Worm (Caenorhabditis elegans) whole organism, young adult: ENCODE measurements around the gene sas-1.
A peak's percentile ranks its signal among the peaks of the same experiment; 100 is the strongest.

Experiments used
- B0035.1 ChIP-seq: sonication (generic microtip); optimal IDR thresholded peaks from 2 replicates; lab custom pipeline; 2016; ENCODE audit warnings: missing genetic modification characterization, mild to moderate bottlenecking, missing compliant biosample characterization, missing genotype, missing genetic modification reagents
- B0261.1 ChIP-seq: sonication (generic microtip); optimal IDR thresholded peaks from 2 replicates; lab custom pipeline; 2016; ENCODE audit warnings: mild to moderate bottlenecking, missing genetic modification characterization, moderate library complexity, missing compliant biosample characterization
- C17E4.6 ChIP-seq: fragments of 200-800 bp; sonication (Bioruptor generic); IDR thresholded peaks from 2 replicates; pipeline ENCODE4 v1.3.6; 2022; ENCODE audit warnings: missing genetic modification reagents, missing genetic modification characterization, missing compliant biosample characterization
- F37B4.10 ChIP-seq: fragments of 200-800 bp; sonication (Bioruptor generic); IDR thresholded peaks from 2 replicates; pipeline ENCODE4 v1.3.6; 2022; ENCODE audit warnings: missing genetic modification characterization, missing compliant biosample characterization
- F57A8.1 ChIP-seq: fragments of 200-800 bp; sonication (Bioruptor generic); optimal IDR thresholded peaks from 2 replicates; lab custom pipeline; 2018; ENCODE audit warnings: mild to moderate bottlenecking, missing genetic modification characterization, moderate library complexity, missing compliant biosample characterization
- T07F8.4 ChIP-seq: sonication (generic microtip); optimal IDR thresholded peaks from 2 replicates; lab custom pipeline; 2016; ENCODE audit warnings: mild to moderate bottlenecking, missing genetic modification characterization, moderate library complexity, missing compliant biosample characterization
- Y95B8A.8 ChIP-seq: fragments of 200-800 bp; sonication (Bioruptor generic); IDR thresholded peaks from 2 replicates; pipeline ENCODE4 v1.3.6; 2022; ENCODE audit warnings: missing genetic modification reagents, missing genetic modification characterization, missing compliant biosample characterization
- aptf-2 ChIP-seq: fragments of 200-800 bp; sonication (Bioruptor generic); conservative IDR thresholded peaks from 2 replicates; pipeline ENCODE4 v1.3.6; 2022; ENCODE audit warnings: missing genetic modification reagents, missing genetic modification characterization, missing compliant biosample characterization
- athp-1 ChIP-seq: sonication (generic microtip); optimal IDR thresholded peaks from 2 replicates; lab custom pipeline; 2017; ENCODE audit warnings: mild to moderate bottlenecking, missing genetic modification characterization, missing compliant biosample characterization
- attf-5 ChIP-seq: fragments of 200-800 bp; sonication (Bioruptor generic); optimal IDR thresholded peaks from 2 replicates; lab custom pipeline; 2018; ENCODE audit warnings: mild to moderate bottlenecking, missing genetic modification characterization, missing compliant biosample characterization
- bed-2 ChIP-seq: fragments of 200-800 bp; sonication (Bioruptor generic); IDR thresholded peaks from 2 replicates; pipeline ENCODE4 v1.3.6; 2022; ENCODE audit warnings: missing genetic modification reagents, missing genetic modification characterization, missing compliant biosample characterization
- cebp-2 ChIP-seq: fragments of 200-800 bp; sonication (Bioruptor generic); IDR thresholded peaks from 2 replicates; pipeline ENCODE4 v1.3.6; 2022; ENCODE audit warnings: missing genetic modification characterization, missing compliant biosample characterization
- ceh-100 ChIP-seq: fragments of 200-800 bp; sonication (Bioruptor generic); IDR thresholded peaks from 2 replicates; pipeline ENCODE4 v1.3.6; 2022; ENCODE audit warnings: missing genetic modification reagents, missing genetic modification characterization, missing compliant biosample characterization
- ceh-40 ChIP-seq: fragments of 200-800 bp; sonication (Bioruptor generic); IDR thresholded peaks from 2 replicates; pipeline ENCODE4 v1.3.6; 2022; ENCODE audit warnings: missing genetic modification characterization, missing compliant biosample characterization
- ceh-91 ChIP-seq: fragments of 200-800 bp; sonication (Bioruptor generic); IDR thresholded peaks from 2 replicates; pipeline ENCODE4 v1.3.6; 2022; ENCODE audit warnings: missing genetic modification reagents, missing genetic modification characterization, missing compliant biosample characterization
- fkh-3 ChIP-seq: sonication (generic microtip); optimal IDR thresholded peaks from 2 replicates; lab custom pipeline; 2016; ENCODE audit warnings: mild to moderate bottlenecking, missing genetic modification characterization, missing compliant biosample characterization
- hmg-1.2 ChIP-seq: fragments of 200-800 bp; sonication (Bioruptor generic); IDR thresholded peaks from 2 replicates; pipeline ENCODE4 v1.3.6; 2022; ENCODE audit warnings: missing genetic modification reagents, missing genetic modification characterization, missing compliant biosample characterization
- let-526 ChIP-seq: fragments of 200-800 bp; sonication (Bioruptor generic); IDR thresholded peaks from 2 replicates; pipeline ENCODE4 v1.3.6; 2022; ENCODE audit warnings: missing genetic modification reagents, missing genetic modification characterization, missing compliant biosample characterization
- lsl-1 ChIP-seq: fragments of 200-800 bp; sonication (Bioruptor generic); optimal IDR thresholded peaks from 2 replicates; lab custom pipeline; 2018; ENCODE audit warnings: mild to moderate bottlenecking, missing genetic modification characterization, moderate library complexity, missing compliant biosample characterization
- madf-10 ChIP-seq: sonication (generic microtip); optimal IDR thresholded peaks from 2 replicates; lab custom pipeline; 2016; ENCODE audit warnings: mild to moderate bottlenecking, missing genetic modification characterization, missing compliant biosample characterization
- mcd-1 ChIP-seq: fragments of 200-800 bp; sonication (Bioruptor generic); IDR thresholded peaks from 2 replicates; pipeline ENCODE4 v1.3.6; 2022; ENCODE audit warnings: missing genetic modification reagents, missing genetic modification characterization, missing compliant biosample characterization
- mes-4 ChIP-seq: sonication (generic microtip); optimal IDR thresholded peaks from 2 replicates; lab custom pipeline; 2016; ENCODE audit warnings: missing genotype, missing genetic modification characterization, missing compliant biosample characterization
- nfya-2 ChIP-seq: fragments of 200-800 bp; sonication (Bioruptor generic); IDR thresholded peaks from 2 replicates; pipeline ENCODE4 v1.3.6; 2022; ENCODE audit warnings: missing genetic modification reagents, missing genetic modification characterization, missing compliant biosample characterization
- nfyb-1 ChIP-seq: fragments of 200-800 bp; sonication (Bioruptor generic); IDR thresholded peaks from 2 replicates; pipeline ENCODE4 v1.3.6; 2022; ENCODE audit warnings: missing genetic modification reagents, missing genetic modification characterization, missing compliant biosample characterization
- nhr-27 ChIP-seq: fragments of 200-800 bp; sonication (Bioruptor generic); optimal IDR thresholded peaks from 2 replicates; lab custom pipeline; 2018; ENCODE audit warnings: mild to moderate bottlenecking, missing genetic modification characterization, moderate library complexity, missing compliant biosample characterization
- pha-4 ChIP-seq: fragments of 150-350 bp; sonication (generic microtip); optimal IDR thresholded peaks from 2 replicates; lab custom pipeline; 2014; ENCODE audit warnings: missing biosample characterization, missing genetic modification reagents, missing genetic modification characterization
- rec-8 ChIP-seq, 2 experiments: sonication (generic microtip); optimal IDR thresholded peaks; 2 replicates each; lab custom pipeline; 2016; ENCODE audit warnings: mild to moderate bottlenecking in 2 of 2, missing genetic modification characterization in 2 of 2, missing genetic modification reagents in 2 of 2, missing genotype in 2 of 2, missing biosample characterization in 1 of 2, missing compliant biosample characterization in 1 of 2, moderate library complexity in 1 of 2
- repo-1 ChIP-seq: sonication (generic microtip); optimal IDR thresholded peaks from 2 replicates; lab custom pipeline; 2017; ENCODE audit warnings: mild to moderate bottlenecking, missing genetic modification characterization, missing compliant biosample characterization
- snpc-1.3 ChIP-seq: sonication (generic microtip); optimal IDR thresholded peaks from 2 replicates; lab custom pipeline; 2017; ENCODE audit warnings: missing genetic modification characterization, mild to moderate bottlenecking, missing compliant biosample characterization, antibody characterized with exemption, moderate library complexity, missing genotype, missing genetic modification reagents; ENCODE audit not compliant: insufficient read depth
- somi-1 ChIP-seq: fragments of 200-800 bp; sonication (Bioruptor generic); optimal IDR thresholded peaks from 2 replicates; lab custom pipeline; 2018; ENCODE audit warnings: mild to moderate bottlenecking, missing genetic modification characterization, missing compliant biosample characterization
- tbx-9 ChIP-seq: sonication (generic microtip); optimal IDR thresholded peaks from 2 replicates; lab custom pipeline; 2016; ENCODE audit warnings: borderline replicate concordance, missing genetic modification characterization, inconsistent platforms, missing compliant biosample characterization
- unc-130 ChIP-seq: sonication (generic microtip); optimal IDR thresholded peaks from 2 replicates; lab custom pipeline; 2016; ENCODE audit warnings: missing genetic modification reagents, missing genetic modification characterization, missing compliant biosample characterization
- zfh-2 ChIP-seq: fragments of 200-800 bp; sonication (Bioruptor generic); conservative IDR thresholded peaks from 2 replicates; pipeline ENCODE4 v1.3.6; 2022; ENCODE audit warnings: missing genetic modification reagents, missing genetic modification characterization, missing compliant biosample characterization
- zim-3 ChIP-seq: sonication (generic microtip); optimal IDR thresholded peaks from 2 replicates; lab custom pipeline; 2017; ENCODE audit warnings: mild to moderate bottlenecking, missing genetic modification characterization, moderate library complexity, missing compliant biosample characterization
- ztf-22 ChIP-seq: fragments of 200-800 bp; sonication (Bioruptor generic); optimal IDR thresholded peaks from 2 replicates; lab custom pipeline; 2018; ENCODE audit warnings: mild to moderate bottlenecking, missing genetic modification characterization, moderate library complexity, missing compliant biosample characterization
- ztf-25 ChIP-seq: fragments of 200-800 bp; sonication (Bioruptor generic); IDR thresholded peaks from 2 replicates; pipeline ENCODE4 v1.3.6; 2022; ENCODE audit warnings: missing genetic modification reagents, missing genetic modification characterization, missing compliant biosample characterization

Gene sas-1

DNA sequence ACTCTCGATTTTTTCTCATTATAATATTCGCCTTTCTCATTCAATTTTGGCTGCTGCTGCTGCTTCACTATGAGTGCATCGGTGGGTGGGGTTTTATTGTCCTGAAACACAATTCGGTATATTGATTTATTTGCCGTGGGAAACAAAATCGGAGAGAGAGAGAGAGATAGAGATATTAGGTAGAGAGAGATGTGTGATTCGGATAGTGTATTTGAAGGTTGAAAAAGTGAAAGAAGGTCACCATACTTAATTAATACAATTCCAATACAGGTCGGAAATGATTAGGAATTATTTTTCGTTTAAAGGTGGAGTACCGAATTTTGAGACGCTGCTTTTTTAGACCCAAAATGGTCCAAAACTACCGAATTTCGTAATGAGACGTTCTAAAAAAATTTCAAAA is 37.1 kb upstream of the sas-1 start, which contains the start of gene tpst-1 (continued):
- TF ChIP-seq lsl-1 (GFP tag; lab: Kevin White, UChicago): no peak

ce11 chrIII:12665500-12665907 is 33.8 kb upstream of the sas-1 start:
- peak; percentile 16 for TF ChIP-seq attf-5 (GFP tag; lab: Kevin White, UChicago)
- peak; percentile 44; the same call in 1 of the 2 replicates for TF ChIP-seq hmg-1.2 (GFP tag; lab: Robert Waterston, UW)
- 0 out of 2 replicates have a peak, but pooled peaks have one; percentile 22 for TF ChIP-seq nfyb-1 (GFP tag; lab: Robert Waterston, UW)
- peak; percentile 75 for TF ChIP-seq mcd-1 (GFP tag; lab: Robert Waterston, UW)
- TF ChIP-seq, all 124 proteins: peak for 4; not testable (repeated sequence) for 120

DNA sequence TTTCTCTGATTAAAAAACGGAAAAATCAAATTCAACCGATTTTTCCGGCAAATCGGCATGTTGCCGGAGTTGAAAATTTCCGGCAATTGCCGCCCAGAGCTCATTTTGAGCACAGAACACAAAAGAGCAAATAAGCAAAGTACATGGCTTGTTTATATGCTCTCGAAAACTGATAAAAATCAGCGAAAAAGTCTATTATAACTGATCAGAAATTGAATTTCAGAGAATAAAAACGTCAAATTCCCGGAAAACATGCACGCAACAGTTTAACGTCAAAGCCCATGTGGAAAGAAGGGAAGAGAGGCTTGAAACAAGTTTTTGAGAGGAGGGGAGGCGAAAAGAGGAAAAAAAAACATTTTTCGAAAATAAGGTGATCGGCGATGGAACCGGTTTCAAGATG is 30.5 kb upstream of the sas-1 start:
- TF ChIP-seq F37B4.10: no peak
- TF ChIP-seq ceh-100 (GFP tag; lab: Robert Waterston, UW): no peak
- no peak for TF ChIP-seq unc-130 (GFP tag; lab: Kevin White, UChicago)
- no peak for TF ChIP-seq lsl-1 (GFP tag; lab: Kevin White, UChicago)
- TF ChIP-seq Y95B8A.8 (GFP tag; lab: Robert Waterston, UW): no peak
- TF ChIP-seq somi-1 (GFP tag; lab: Kevin White, UChicago): no peak

- TF ChIP-seq snpc-1.3 (tag; lab: Kevin White, UChicago) (peak; percentile 8), mcd-1 (GFP tag; lab: Robert Waterston, UW) (peak; percentile 51), ztf-22 (GFP tag; lab: Kevin White, UChicago) (no peak), rec-8 (tag; optimal IDR thresholded peaks at IDR 0.05; lab: Kevin White, UChicago) (peak in 1 of 2 experiments; percentile 8)
Observed at ce11 chrIII:12673382-12673970, 25.8 kb upstream of the sas-1 start, which contains the start of the genes taf-7.2 and elpc-2. Gene taf-7.2, minus strand, starts transcription at chrIII:12673423. Gene elpc-2, plus strand, starts transcription at chrIII:12673677.

DNA sequence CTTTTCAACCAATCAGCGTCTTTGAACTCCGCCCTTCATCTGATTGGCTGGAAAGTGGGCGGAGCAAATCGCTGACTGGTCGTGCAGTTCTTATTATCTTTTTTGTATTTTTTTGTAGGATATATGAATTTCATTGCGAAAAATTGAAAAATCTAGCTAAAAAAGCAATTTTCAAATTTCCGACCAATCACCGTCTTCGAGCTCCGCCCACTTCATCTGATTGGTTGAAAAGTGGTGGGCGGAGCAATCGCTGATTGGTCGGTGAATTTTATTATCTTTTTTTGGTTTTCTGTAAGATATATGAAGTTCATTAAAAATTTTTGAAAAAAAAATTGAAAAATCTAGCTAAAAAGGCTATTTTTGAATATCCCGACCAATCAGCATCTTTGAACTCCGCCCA is 19.0 kb upstream of the sas-1 start:
- TF ChIP-seq somi-1 (GFP tag; lab: Kevin White, UChicago) (no peak), T07F8.4 (no peak), zim-3 (no peak), F57A8.1 (no peak), athp-1 (tag; lab: Kevin White, UChicago) (no peak)
- TF ChIP-seq, all 124 proteins: peak for 0

ce11 chrIII:12685372-12686298 is 13.7 kb upstream of the sas-1 start:
- TF ChIP-seq B0035.1 (tag; lab: Kevin White, UChicago) (no peak), ztf-22 (GFP tag; lab: Kevin White, UChicago) (no peak), repo-1 (tag; lab: Kevin White, UChicago) (peak; percentile 15), madf-10 (tag; lab: Kevin White, UChicago) (no peak), zfh-2 (GFP tag; lab: Robert Waterston, UW) (no peak), ceh-40 (GFP tag; lab: Robert Waterston, UW) (no peak), mes-4 (tag; lab: Kevin White, UChicago) (no peak), C17E4.6 (GFP tag; lab: Robert Waterston, UW) (no peak), bed-2 (GFP tag; lab: Robert Waterston, UW) (no peak), cebp-2 (0 out of 2 replicates have a peak, but pooled peaks have one; percentile 14), aptf-2 (GFP tag; lab: Robert Waterston, UW) (no peak), nfya-2 (0 out of 2 replicates have a peak, but pooled peaks have one; percentile 70), tbx-9 (tag; lab: Kevin White, UChicago) (no peak), ztf-25 (GFP tag; lab: Robert Waterston, UW) (0 out of 2 replicates have a peak, but pooled peaks have one; percentile 4), nhr-27 (tag; lab: Kevin White, UChicago) (peak; percentile 26), let-526 (GFP tag; lab: Robert Waterston, UW) (no peak), ceh-91 (no peak), pha-4 (tag; lab: Kevin White, UChicago) (no peak), fkh-3 (peak; percentile 22), B0261.1 (tag; lab: Kevin White, UChicago) (no peak)
